Worm (Caenorhabditis elegans) whole organism, late embryonic: Measurements from ENCODE around the gene M162.5.

Source experiments
- C08G9.2 ChIP-seq: sonication (generic microtip); optimal IDR thresholded peaks from 2 replicates; lab custom pipeline; 2016; ENCODE audit warnings: mild to moderate bottlenecking, missing genetic modification characterization, moderate library complexity, missing compliant biosample characterization
- C38D4.7 ChIP-seq: fragments of 200-800 bp; sonication (Bioruptor generic); optimal IDR thresholded peaks from 2 replicates; lab custom pipeline; 2018; ENCODE audit warnings: mild to moderate bottlenecking, missing genetic modification characterization, moderate library complexity, missing compliant biosample characterization
- F13H6.1 ChIP-seq: sonication (generic microtip); optimal IDR thresholded peaks from 2 replicates; lab custom pipeline; 2016; ENCODE audit warnings: missing genetic modification characterization, missing compliant biosample characterization
- K02D7.2 ChIP-seq: sonication (generic microtip); optimal IDR thresholded peaks from 2 replicates; lab custom pipeline; 2017; ENCODE audit warnings: mild to moderate bottlenecking, missing genetic modification characterization, missing compliant biosample characterization
- K09A11.1 ChIP-seq: sonication (generic microtip); optimal IDR thresholded peaks from 2 replicates; lab custom pipeline; 2017; ENCODE audit warnings: antibody characterized with exemption, mild to moderate bottlenecking, missing genetic modification characterization, missing compliant biosample characterization; ENCODE audit not compliant: insufficient read depth
- T23F11.4 ChIP-seq: fragments of 200-800 bp; sonication (Bioruptor generic); optimal IDR thresholded peaks from 2 replicates; lab custom pipeline; 2018; ENCODE audit warnings: mild to moderate bottlenecking, missing genetic modification characterization, missing compliant biosample characterization
- Y22D7AL.16 ChIP-seq: sonication (generic microtip); optimal IDR thresholded peaks from 2 replicates; lab custom pipeline; 2016; ENCODE audit warnings: missing genetic modification characterization, missing compliant biosample characterization
- ahr-1 ChIP-seq: sonication (generic microtip); optimal IDR thresholded peaks from 2 replicates; lab custom pipeline; 2016; ENCODE audit warnings: missing genetic modification characterization, missing compliant biosample characterization
- ama-1 ChIP-seq: fragments of 150-350 bp; optimal IDR thresholded peaks from 2 replicates; lab custom pipeline; 2014
- ceh-18 ChIP-seq: sonication (generic microtip); optimal IDR thresholded peaks from 2 replicates; lab custom pipeline; 2016; ENCODE audit warnings: missing genetic modification characterization, missing compliant biosample characterization
- ceh-22 ChIP-seq: sonication (generic microtip); optimal IDR thresholded peaks from 2 replicates; lab custom pipeline; 2017; ENCODE audit warnings: missing biosample characterization, missing genetic modification characterization
- ceh-45 ChIP-seq: fragments of 200-800 bp; sonication (Bioruptor generic); IDR thresholded peaks from 2 replicates; pipeline ENCODE4 v1.3.6; 2022; ENCODE audit warnings: missing genetic modification reagents, missing genetic modification characterization, missing compliant biosample characterization
- ceh-9 ChIP-seq: sonication (generic microtip); optimal IDR thresholded peaks from 2 replicates; lab custom pipeline; 2016; ENCODE audit warnings: mild to moderate bottlenecking, missing genetic modification characterization, inconsistent platforms, missing compliant biosample characterization
- dmd-4 ChIP-seq: sonication (generic microtip); optimal IDR thresholded peaks from 2 replicates; lab custom pipeline; 2016; ENCODE audit warnings: borderline replicate concordance, missing genetic modification characterization, missing compliant biosample characterization
- elt-2 ChIP-seq: sonication (generic microtip); optimal IDR thresholded peaks from 2 replicates; lab custom pipeline; 2016; ENCODE audit warnings: missing genetic modification reagents, missing genetic modification characterization, missing compliant biosample characterization
- elt-4 ChIP-seq: sonication (generic microtip); optimal IDR thresholded peaks from 2 replicates; lab custom pipeline; 2016; ENCODE audit warnings: missing genetic modification characterization, missing compliant biosample characterization
- ets-4 ChIP-seq: sonication (generic microtip); optimal IDR thresholded peaks from 2 replicates; lab custom pipeline; 2016; ENCODE audit warnings: missing genetic modification characterization, missing compliant biosample characterization
- eyg-1 ChIP-seq: sonication (generic microtip); optimal IDR thresholded peaks from 2 replicates; lab custom pipeline; 2016; ENCODE audit warnings: missing genotype, missing genetic modification characterization, missing compliant biosample characterization
- fkh-10 ChIP-seq: fragments of 150-350 bp; optimal IDR thresholded peaks from 2 replicates; lab custom pipeline; 2014; ENCODE audit warnings: missing biosample characterization, missing genetic modification reagents, missing genetic modification characterization
- fkh-6 ChIP-seq: sonication (generic microtip); optimal IDR thresholded peaks from 2 replicates; lab custom pipeline; 2016; ENCODE audit warnings: missing genetic modification characterization, missing compliant biosample characterization
- lim-6 ChIP-seq: sonication (generic microtip); optimal IDR thresholded peaks from 2 replicates; lab custom pipeline; 2016; ENCODE audit warnings: missing genetic modification characterization, missing compliant biosample characterization
- madf-2 ChIP-seq: sonication (generic microtip); optimal IDR thresholded peaks from 2 replicates; lab custom pipeline; 2017; ENCODE audit warnings: missing genetic modification characterization, missing compliant biosample characterization
- nhr-232 ChIP-seq: sonication (generic microtip); optimal IDR thresholded peaks from 2 replicates; lab custom pipeline; 2016; ENCODE audit warnings: missing genetic modification characterization, missing compliant biosample characterization
- npax-4 ChIP-seq: sonication (generic microtip); optimal IDR thresholded peaks from 2 replicates; lab custom pipeline; 2016; ENCODE audit warnings: missing genetic modification characterization, missing compliant biosample characterization
- odd-2 ChIP-seq: sonication (generic microtip); optimal IDR thresholded peaks from 2 replicates; lab custom pipeline; 2017; ENCODE audit warnings: antibody characterized with exemption, mild to moderate bottlenecking, missing genetic modification characterization, missing compliant biosample characterization
- pag-3 ChIP-seq: sonication (generic microtip); optimal IDR thresholded peaks from 2 replicates; lab custom pipeline; 2016; ENCODE audit warnings: missing compliant biosample characterization, missing genetic modification characterization, borderline replicate concordance
- pat-9 ChIP-seq: fragments of 200-800 bp; sonication (Bioruptor generic); optimal IDR thresholded peaks from 2 replicates; lab custom pipeline; 2018; ENCODE audit warnings: mild to moderate bottlenecking, missing genetic modification characterization, moderate library complexity, missing compliant biosample characterization
- pha-2 ChIP-seq: sonication (generic microtip); optimal IDR thresholded peaks from 2 replicates; lab custom pipeline; 2017; ENCODE audit warnings: mild to moderate bottlenecking, missing genetic modification characterization, missing compliant biosample characterization
- ref-2 ChIP-seq: sonication (generic microtip); optimal IDR thresholded peaks from 2 replicates; lab custom pipeline; 2016; ENCODE audit warnings: missing genetic modification characterization, missing compliant biosample characterization
- rnt-1 ChIP-seq: sonication (generic microtip); optimal IDR thresholded peaks from 2 replicates; lab custom pipeline; 2016; ENCODE audit warnings: missing genetic modification characterization, missing compliant biosample characterization
- sox-2 ChIP-seq: fragments of 200-800 bp; sonication (Bioruptor generic); IDR thresholded peaks from 2 replicates; pipeline ENCODE4 v1.3.6; 2022; ENCODE audit warnings: missing genetic modification reagents, missing genetic modification characterization, missing compliant biosample characterization
- sox-4 ChIP-seq: sonication (generic microtip); optimal IDR thresholded peaks from 2 replicates; lab custom pipeline; 2017; ENCODE audit warnings: mild to moderate bottlenecking, missing genetic modification characterization, inconsistent platforms, missing compliant biosample characterization
- syd-9 ChIP-seq: sonication (generic microtip); optimal IDR thresholded peaks from 2 replicates; lab custom pipeline; 2016; ENCODE audit warnings: mild to moderate bottlenecking, missing genetic modification characterization, moderate library complexity, missing compliant biosample characterization
- tbx-2 ChIP-seq: sonication (generic microtip); optimal IDR thresholded peaks from 2 replicates; lab custom pipeline; 2016; ENCODE audit warnings: missing genetic modification characterization, missing compliant biosample characterization
- tbx-7 ChIP-seq: sonication (generic microtip); optimal IDR thresholded peaks from 2 replicates; lab custom pipeline; 2016; ENCODE audit warnings: missing genotype, missing genetic modification characterization, missing compliant biosample characterization
- unc-3 ChIP-seq, 2 experiments: fragments of 200-800 bp in 1 of 2; sonication (Bioruptor generic) in 1 of 2; sonication (generic microtip) in 1 of 2; conservative IDR thresholded peaks in 1 of 2; optimal IDR thresholded peaks in 1 of 2; 2 replicates each; pipeline versions ENCODE4 v1.3.6 to Lab custom; 2016 to 2022; ENCODE audit warnings: missing compliant biosample characterization in 2 of 2, missing genetic modification characterization in 2 of 2, missing genetic modification reagents in 1 of 2
- unc-55 ChIP-seq: sonication (generic microtip); optimal IDR thresholded peaks from 2 replicates; lab custom pipeline; 2017; ENCODE audit warnings: missing biosample characterization, missing genetic modification reagents, missing genetic modification characterization
- unc-86 ChIP-seq: sonication (generic microtip); optimal IDR thresholded peaks from 2 replicates; lab custom pipeline; 2016; ENCODE audit warnings: missing genetic modification characterization, missing compliant biosample characterization
- zip-5 ChIP-seq: sonication (generic microtip); optimal IDR thresholded peaks from 2 replicates; lab custom pipeline; 2016; ENCODE audit warnings: missing genetic modification characterization, missing compliant biosample characterization
- ztf-16 ChIP-seq: sonication (generic microtip); optimal IDR thresholded peaks from 2 replicates; lab custom pipeline; 2017; ENCODE audit warnings: missing genetic modification characterization, missing compliant biosample characterization

Gene M162.5

DNA sequence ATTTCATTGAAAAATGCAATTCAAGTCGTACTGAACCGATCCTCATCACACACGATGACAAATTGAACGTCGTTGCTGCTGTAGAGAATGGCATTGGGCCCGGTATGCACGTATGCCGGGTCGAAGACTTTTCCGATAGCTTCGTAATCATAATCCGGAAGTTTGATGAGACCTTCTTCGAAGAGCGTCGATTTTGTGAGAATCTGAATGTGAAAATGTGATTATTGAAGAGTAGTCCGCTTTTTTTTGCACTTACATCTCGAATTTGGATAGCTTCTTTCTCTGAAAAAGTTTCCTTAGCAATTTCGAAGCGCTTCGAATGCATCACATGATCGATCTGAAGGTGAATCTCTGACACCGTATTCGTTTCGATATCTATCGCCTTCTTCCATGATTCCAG is 16.4 kb downstream of the M162.5 start, which contains the start of gene fbxa-118:
TSS of gene fbxa-118 (minus strand) at position 101 of the 400 bp plus-strand sequence.
- TF ChIP-seq lim-6 (tag; lab: Kevin White, UChicago) = no peak
- TF ChIP-seq rnt-1 (tag; lab: Kevin White, UChicago) = no peak
- no peak for TF ChIP-seq ztf-16 (tag; lab: Kevin White, UChicago)
- no peak for TF ChIP-seq ets-4
- TF ChIP-seq Y22D7AL.16 (tag; lab: Kevin White, UChicago) = no peak
- TF ChIP-seq, all 69 proteins: peak for 0

DNA sequence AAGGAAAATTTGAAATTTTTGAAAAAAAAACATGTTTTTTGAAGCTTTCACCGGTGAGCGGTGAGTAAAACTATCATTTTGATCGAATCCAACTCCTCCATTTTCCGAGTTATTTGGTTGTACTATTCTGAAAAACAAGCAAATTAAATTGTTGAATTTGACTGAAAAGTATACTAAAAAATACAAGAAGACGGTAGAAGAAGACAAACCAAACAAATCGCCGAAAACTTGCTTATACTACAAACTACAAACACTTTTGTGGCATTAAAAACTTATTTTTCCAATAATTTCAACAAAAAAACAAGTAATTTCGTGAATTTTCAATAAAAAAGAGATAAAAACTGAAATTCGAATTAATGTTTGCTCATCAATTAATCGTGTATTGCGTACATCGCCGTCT is 17.8 kb downstream of the M162.5 start, which contains the start of gene fbxa-194:
TSS of gene fbxa-194 (minus strand) at position 101 of the 400 bp plus-strand sequence.
- TF ChIP-seq T23F11.4 (GFP tag; lab: Kevin White, UChicago) (no peak), eyg-1 (tag; lab: Kevin White, UChicago) (no peak), K09A11.1 (tag; lab: Kevin White, UChicago) (no peak), ama-1 (lab: Kevin White, UChicago) (no peak), syd-9 (tag; lab: Kevin White, UChicago) (no peak), C38D4.7 (GFP tag; lab: Kevin White, UChicago) (no peak), nhr-232 (tag; lab: Kevin White, UChicago) (no peak), sox-4 (tag; lab: Kevin White, UChicago) (no peak), elt-2 (tag; lab: Kevin White, UChicago) (no peak), K02D7.2 (tag; lab: Kevin White, UChicago) (no peak), ets-4 (no peak), ceh-18 (tag; lab: Kevin White, UChicago) (no peak), F13H6.1 (tag; lab: Kevin White, UChicago) (no peak), npax-4 (tag; lab: Kevin White, UChicago) (no peak), ceh-22 (tag; lab: Kevin White, UChicago) (no peak), C08G9.2 (tag; lab: Kevin White, UChicago) (no peak), pat-9 (no peak)

ce11 chrV:19779220-19779619 is 18.4 kb downstream of the M162.5 start:
- TF ChIP-seq dmd-4 = no peak
- TF ChIP-seq unc-55 (GFP tag; lab: Kevin White, UChicago) = no peak
- TF ChIP-seq zip-5 (tag; lab: Kevin White, UChicago) = no peak
- no peak for TF ChIP-seq pha-2 (tag; lab: Kevin White, UChicago)
- TF ChIP-seq ahr-1 (tag; lab: Kevin White, UChicago) = no peak
- TF ChIP-seq ets-4 = no peak

ce11 chrV:19783829-19784228 is 23.0 kb downstream of the M162.5 start, which contains the start of gene srt-45:
TSS of gene srt-45 (plus strand) at chrV:19784129.
- no peak for TF ChIP-seq pag-3 (tag; lab: Kevin White, UChicago)
- no peak for TF ChIP-seq ceh-9 (tag; lab: Kevin White, UChicago)

- TF ChIP-seq elt-2 (tag; lab: Kevin White, UChicago) (peak; percentile 55), zip-5 (tag; lab: Kevin White, UChicago) (no peak), ets-4 (no peak), tbx-2 (no peak)
Measured at ce11 chrV:19788360-19788759, 27.5 kb downstream of the M162.5 start, which contains the start of gene clec-258. TSS of gene clec-258 (plus strand) at chrV:19788440.

DNA sequence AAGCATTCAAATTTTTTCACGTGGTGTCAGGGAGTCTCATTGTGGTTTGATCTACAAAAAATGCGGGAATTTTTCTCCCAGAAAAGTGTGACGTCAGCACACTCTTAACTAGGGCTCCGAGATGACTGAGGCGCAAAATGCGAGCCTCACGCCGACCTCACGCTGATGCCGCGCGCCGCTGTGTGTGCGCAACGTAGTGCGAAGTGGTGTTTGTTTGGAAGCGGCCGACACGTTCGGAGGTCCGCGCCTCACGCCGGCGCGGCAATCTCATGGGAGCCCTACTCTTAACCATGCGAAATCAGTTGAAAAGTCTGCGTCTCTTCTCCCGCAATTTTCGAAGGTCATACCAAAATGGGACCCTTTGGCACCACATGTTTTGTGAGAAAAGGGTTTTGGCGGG is 29.4 kb downstream of the M162.5 start:
- no peak for TF ChIP-seq unc-3 (GFP tag; conservative IDR thresholded peaks at IDR 0.05; lab: Robert Waterston, UW)
- no peak for TF ChIP-seq unc-3 (tag; optimal IDR thresholded peaks at IDR 0.05; lab: Kevin White, UChicago)
- no peak for TF ChIP-seq Y22D7AL.16 (tag; lab: Kevin White, UChicago)
- TF ChIP-seq tbx-7 = no peak
- TF ChIP-seq fkh-10 = no peak
- no peak for TF ChIP-seq elt-4 (tag; lab: Kevin White, UChicago)
- no peak for TF ChIP-seq elt-2 (tag; lab: Kevin White, UChicago)
- TF ChIP-seq ahr-1 (tag; lab: Kevin White, UChicago) = no peak
- no peak for TF ChIP-seq lim-6 (tag; lab: Kevin White, UChicago)
- no peak for TF ChIP-seq ets-4
- TF ChIP-seq dmd-4 = no peak
- TF ChIP-seq pha-2 (tag; lab: Kevin White, UChicago) = no peak
- no peak for TF ChIP-seq unc-86 (tag; lab: Kevin White, UChicago)
- no peak for TF ChIP-seq ceh-18 (tag; lab: Kevin White, UChicago)
- no peak for TF ChIP-seq fkh-6
- TF ChIP-seq ref-2 (tag; lab: Kevin White, UChicago) = no peak
- no peak for TF ChIP-seq madf-2 (tag; lab: Kevin White, UChicago)
- TF ChIP-seq ceh-45 (GFP tag; lab: Robert Waterston, UW) = no peak
- no peak for TF ChIP-seq odd-2 (tag; lab: Kevin White, UChicago)
- TF ChIP-seq sox-2 = no peak
